Worm (Caenorhabditis elegans) whole organism, young adult: ENCODE results near the gene cki-2.

ENCODE experiments used
- B0261.1 ChIP-seq: sonication (generic microtip); optimal IDR thresholded peaks from 2 replicates; lab custom pipeline; 2016; ENCODE audit warnings: mild to moderate bottlenecking, missing genetic modification characterization, moderate library complexity, missing compliant biosample characterization
- C06A6.2 ChIP-seq: fragments of 200-800 bp; sonication (Bioruptor generic); conservative IDR thresholded peaks from 2 replicates; pipeline ENCODE4 v1.3.6; 2022; ENCODE audit warnings: missing genetic modification characterization, missing compliant biosample characterization
- D2030.7 ChIP-seq: fragments of 200-800 bp; sonication (Bioruptor generic); IDR thresholded peaks from 2 replicates; pipeline ENCODE4 v1.3.6; 2022; ENCODE audit warnings: missing genetic modification reagents, missing genetic modification characterization, missing compliant biosample characterization
- F22D6.2 ChIP-seq: sonication (generic microtip); optimal IDR thresholded peaks from 2 replicates; lab custom pipeline; 2016; ENCODE audit warnings: mild to moderate bottlenecking, missing genetic modification characterization, missing compliant biosample characterization
- F23B12.7 ChIP-seq: sonication (generic microtip); optimal IDR thresholded peaks from 2 replicates; lab custom pipeline; 2017; ENCODE audit warnings: missing genetic modification characterization, mild to moderate bottlenecking, missing compliant biosample characterization, antibody characterized with exemption, moderate library complexity; ENCODE audit not compliant: insufficient read depth
- F39B2.1 ChIP-seq: fragments of 200-800 bp; sonication (Bioruptor generic); IDR thresholded peaks from 2 replicates; pipeline ENCODE4 v1.3.6; 2022; ENCODE audit warnings: missing genetic modification reagents, missing genetic modification characterization, missing compliant biosample characterization
- F49E8.2 ChIP-seq: sonication (generic microtip); optimal IDR thresholded peaks from 3 replicates; lab custom pipeline; 2017; ENCODE audit warnings: missing genetic modification characterization, mild to moderate bottlenecking, missing compliant biosample characterization, antibody characterized with exemption, moderate library complexity; ENCODE audit not compliant: insufficient read depth
- K12H6.12 ChIP-seq: fragments of 200-800 bp; sonication (Bioruptor generic); optimal IDR thresholded peaks from 2 replicates; lab custom pipeline; 2018; ENCODE audit warnings: mild to moderate bottlenecking, missing genetic modification characterization, missing compliant biosample characterization
- Y67H2A.10 ChIP-seq: fragments of 200-800 bp; sonication (Bioruptor generic); conservative IDR thresholded peaks from 2 replicates; pipeline ENCODE4 v1.3.6; 2022; ENCODE audit warnings: missing genetic modification reagents, missing genetic modification characterization, missing compliant biosample characterization
- Y79H2A.3 ChIP-seq: fragments of 200-800 bp; sonication (Bioruptor generic); conservative IDR thresholded peaks from 2 replicates; pipeline ENCODE4 v1.3.6; 2022; ENCODE audit warnings: missing genetic modification reagents, missing genetic modification characterization, missing compliant biosample characterization
- aptf-3 ChIP-seq: fragments of 200-800 bp; sonication (Bioruptor generic); IDR thresholded peaks from 2 replicates; pipeline ENCODE4 v1.3.6; 2022; ENCODE audit warnings: missing genetic modification characterization, missing compliant biosample characterization
- athp-1 ChIP-seq: sonication (generic microtip); optimal IDR thresholded peaks from 2 replicates; lab custom pipeline; 2017; ENCODE audit warnings: mild to moderate bottlenecking, missing genetic modification characterization, missing compliant biosample characterization
- attf-3 ChIP-seq: fragments of 200-800 bp; sonication (Bioruptor generic); conservative IDR thresholded peaks from 2 replicates; pipeline ENCODE4 v1.3.6; 2022; ENCODE audit warnings: missing genetic modification reagents, missing genetic modification characterization, missing compliant biosample characterization
- attf-5 ChIP-seq: fragments of 200-800 bp; sonication (Bioruptor generic); optimal IDR thresholded peaks from 2 replicates; lab custom pipeline; 2018; ENCODE audit warnings: mild to moderate bottlenecking, missing genetic modification characterization, missing compliant biosample characterization
- bed-1 ChIP-seq: fragments of 200-800 bp; sonication (Bioruptor generic); IDR thresholded peaks from 2 replicates; pipeline ENCODE4 v1.3.6; 2022; ENCODE audit warnings: missing genetic modification reagents, missing genetic modification characterization, missing compliant biosample characterization
- bed-2 ChIP-seq: fragments of 200-800 bp; sonication (Bioruptor generic); IDR thresholded peaks from 2 replicates; pipeline ENCODE4 v1.3.6; 2022; ENCODE audit warnings: missing genetic modification reagents, missing genetic modification characterization, missing compliant biosample characterization
- cebp-1 ChIP-seq, 2 experiments: fragments of 200-800 bp in 1 of 2; sonication (Bioruptor generic) in 1 of 2; sonication (generic microtip) in 1 of 2; IDR thresholded peaks in 1 of 2; optimal IDR thresholded peaks in 1 of 2; 2 replicates each; pipeline versions ENCODE4 v1.3.6 to Lab custom; 2017 to 2022; ENCODE audit warnings: missing compliant biosample characterization in 2 of 2, missing genetic modification characterization in 2 of 2, mild to moderate bottlenecking in 1 of 2, missing genetic modification reagents in 1 of 2, moderate library complexity in 1 of 2
- ceh-100 ChIP-seq: fragments of 200-800 bp; sonication (Bioruptor generic); IDR thresholded peaks from 2 replicates; pipeline ENCODE4 v1.3.6; 2022; ENCODE audit warnings: missing genetic modification reagents, missing genetic modification characterization, missing compliant biosample characterization
- ceh-40 ChIP-seq: fragments of 200-800 bp; sonication (Bioruptor generic); IDR thresholded peaks from 2 replicates; pipeline ENCODE4 v1.3.6; 2022; ENCODE audit warnings: missing genetic modification characterization, missing compliant biosample characterization
- chd-7 ChIP-seq: sonication (generic microtip); optimal IDR thresholded peaks from 2 replicates; lab custom pipeline; 2016; ENCODE audit warnings: mild to moderate bottlenecking, missing genetic modification characterization, moderate library complexity, missing compliant biosample characterization
- dpff-1 ChIP-seq: sonication (generic microtip); optimal IDR thresholded peaks from 2 replicates; lab custom pipeline; 2017; ENCODE audit warnings: mild to moderate bottlenecking, missing genetic modification characterization, missing compliant biosample characterization
- dpl-1 ChIP-seq: fragments of 150-350 bp; optimal IDR thresholded peaks from 2 replicates; lab custom pipeline; 2014; ENCODE audit warnings: missing biosample characterization, missing genetic modification reagents, missing genetic modification characterization
- gei-17 ChIP-seq: fragments of 200-800 bp; sonication (Bioruptor generic); optimal IDR thresholded peaks from 2 replicates; lab custom pipeline; 2018; ENCODE audit warnings: mild to moderate bottlenecking, missing genetic modification characterization, missing compliant biosample characterization
- hlh-12 ChIP-seq: sonication (generic microtip); optimal IDR thresholded peaks from 2 replicates; lab custom pipeline; 2016; ENCODE audit warnings: missing genetic modification characterization, missing compliant biosample characterization
- hlh-26 ChIP-seq: fragments of 200-800 bp; sonication (Bioruptor generic); conservative IDR thresholded peaks from 2 replicates; pipeline ENCODE4 v1.3.6; 2022; ENCODE audit warnings: missing genetic modification reagents, missing genetic modification characterization, missing compliant biosample characterization
- hmg-20 ChIP-seq: fragments of 200-800 bp; sonication (Bioruptor generic); IDR thresholded peaks from 2 replicates; pipeline ENCODE4 v1.3.6; 2022; ENCODE audit warnings: missing genetic modification reagents, missing genetic modification characterization, missing compliant biosample characterization
- lin-35 ChIP-seq, 3 experiments: fragments of 150-350 bp in 2 of 3; sonication (generic microtip) in 1 of 3; optimal IDR thresholded peaks; 2 replicates each; lab custom pipeline; 2014 to 2018; ENCODE audit warnings: missing biosample characterization in 3 of 3, missing genetic modification characterization in 3 of 3, missing genetic modification reagents in 3 of 3
- lin-54 ChIP-seq: fragments of 200-800 bp; sonication (Bioruptor generic); optimal IDR thresholded peaks from 2 replicates; lab custom pipeline; 2018; ENCODE audit warnings: mild to moderate bottlenecking, missing genetic modification characterization, missing compliant biosample characterization
- madf-3 ChIP-seq: fragments of 200-800 bp; sonication (Bioruptor generic); IDR thresholded peaks from 2 replicates; pipeline ENCODE4 v1.3.6; 2022; ENCODE audit warnings: missing genetic modification reagents, missing genetic modification characterization, missing compliant biosample characterization
- mes-4 ChIP-seq: sonication (generic microtip); optimal IDR thresholded peaks from 2 replicates; lab custom pipeline; 2016; ENCODE audit warnings: missing genotype, missing genetic modification characterization, missing compliant biosample characterization
- mxl-1 ChIP-seq: sonication (generic microtip); optimal IDR thresholded peaks from 2 replicates; lab custom pipeline; 2016; ENCODE audit warnings: missing genetic modification characterization, missing compliant biosample characterization
- nfyb-1 ChIP-seq: fragments of 200-800 bp; sonication (Bioruptor generic); IDR thresholded peaks from 2 replicates; pipeline ENCODE4 v1.3.6; 2022; ENCODE audit warnings: missing genetic modification reagents, missing genetic modification characterization, missing compliant biosample characterization
- nhr-27 ChIP-seq: fragments of 200-800 bp; sonication (Bioruptor generic); optimal IDR thresholded peaks from 2 replicates; lab custom pipeline; 2018; ENCODE audit warnings: mild to moderate bottlenecking, missing genetic modification characterization, moderate library complexity, missing compliant biosample characterization
- nhr-80 ChIP-seq: sonication (generic microtip); optimal IDR thresholded peaks from 2 replicates; lab custom pipeline; 2016; ENCODE audit warnings: missing genetic modification characterization, missing compliant biosample characterization
- pbrm-1 ChIP-seq: fragments of 200-800 bp; sonication (Bioruptor generic); IDR thresholded peaks from 2 replicates; pipeline ENCODE4 v1.3.6; 2022; ENCODE audit warnings: missing genetic modification reagents, missing genetic modification characterization, missing compliant biosample characterization
- rcor-1 ChIP-seq: fragments of 200-800 bp; sonication (Bioruptor generic); IDR thresholded peaks from 2 replicates; pipeline ENCODE4 v1.3.6; 2022; ENCODE audit warnings: missing genetic modification reagents, missing genetic modification characterization, missing compliant biosample characterization
- rec-8 ChIP-seq, 2 experiments: sonication (generic microtip); optimal IDR thresholded peaks; 2 replicates each; lab custom pipeline; 2016; ENCODE audit warnings: mild to moderate bottlenecking in 2 of 2, missing genetic modification characterization in 2 of 2, missing genetic modification reagents in 2 of 2, missing genotype in 2 of 2, missing biosample characterization in 1 of 2, missing compliant biosample characterization in 1 of 2, moderate library complexity in 1 of 2
- repo-1 ChIP-seq: sonication (generic microtip); optimal IDR thresholded peaks from 2 replicates; lab custom pipeline; 2017; ENCODE audit warnings: mild to moderate bottlenecking, missing genetic modification characterization, missing compliant biosample characterization
- rpc-1 ChIP-seq, 2 experiments: fragments of 150-350 bp in 1 of 2; sonication (generic microtip) in 1 of 2; optimal IDR thresholded peaks; 2 replicates each; lab custom pipeline; 2014 to 2018; ENCODE audit warnings: missing biosample characterization in 1 of 2, missing genetic modification characterization in 1 of 2, missing genetic modification reagents in 1 of 2, missing genotype in 1 of 2
- snpc-1.1 ChIP-seq: sonication (generic microtip); optimal IDR thresholded peaks from 2 replicates; lab custom pipeline; 2017; ENCODE audit warnings: missing genetic modification characterization, mild to moderate bottlenecking, missing compliant biosample characterization, antibody characterized with exemption, moderate library complexity, missing genotype, missing genetic modification reagents; ENCODE audit not compliant: insufficient read depth
- somi-1 ChIP-seq: fragments of 200-800 bp; sonication (Bioruptor generic); optimal IDR thresholded peaks from 2 replicates; lab custom pipeline; 2018; ENCODE audit warnings: mild to moderate bottlenecking, missing genetic modification characterization, missing compliant biosample characterization
- sptf-2 ChIP-seq: fragments of 200-800 bp; sonication (Bioruptor generic); optimal IDR thresholded peaks from 2 replicates; lab custom pipeline; 2018; ENCODE audit warnings: mild to moderate bottlenecking, missing genetic modification characterization, missing compliant biosample characterization
- tbp1 ChIP-seq: fragments of 200-800 bp; sonication (Bioruptor generic); optimal IDR thresholded peaks from 2 replicates; lab custom pipeline; 2018; ENCODE audit warnings: mild to moderate bottlenecking, missing genetic modification characterization, missing compliant biosample characterization
- zfh-2 ChIP-seq: fragments of 200-800 bp; sonication (Bioruptor generic); conservative IDR thresholded peaks from 2 replicates; pipeline ENCODE4 v1.3.6; 2022; ENCODE audit warnings: missing genetic modification reagents, missing genetic modification characterization, missing compliant biosample characterization
- ztf-26 ChIP-seq: sonication (generic microtip); optimal IDR thresholded peaks from 2 replicates; lab custom pipeline; 2017; ENCODE audit warnings: missing genetic modification characterization, missing compliant biosample characterization
- ztf-28 ChIP-seq: fragments of 200-800 bp; sonication (Bioruptor generic); IDR thresholded peaks from 2 replicates; pipeline ENCODE4 v1.3.6; 2022; ENCODE audit warnings: missing genetic modification reagents, missing genetic modification characterization, missing compliant biosample characterization

The cki-2 gene

ce11 chrII:7863480-7864125 lies 47.3 kb downstream of the cki-2 start (continued):
- TF ChIP-seq dpff-1 (tag; lab: Kevin White, UChicago), result no peak
- TF ChIP-seq chd-7 (tag; lab: Kevin White, UChicago), result peak; percentile 21
- no peak for TF ChIP-seq C06A6.2 (GFP tag; lab: Robert Waterston, UW)
- no peak for TF ChIP-seq rpc-1 (optimal IDR thresholded peaks at IDR 0.05; lab: Kevin White, UChicago)
- TF ChIP-seq rpc-1 (tag; optimal IDR thresholded peaks at IDR 0.05; lab: Kevin White, UChicago), result no peak
- no peak for TF ChIP-seq mxl-1 (tag; lab: Kevin White, UChicago)
- TF ChIP-seq attf-3 (GFP tag; lab: Robert Waterston, UW), result no peak
- TF ChIP-seq ztf-28 (GFP tag; lab: Robert Waterston, UW), result 0 out of 2 replicates have a peak, but pooled peaks have one; percentile 6
- no peak for TF ChIP-seq snpc-1.1 (tag; lab: Kevin White, UChicago)
- no peak for TF ChIP-seq F22D6.2 (tag; lab: Kevin White, UChicago)
- no peak for TF ChIP-seq somi-1 (GFP tag; lab: Kevin White, UChicago)
- TF ChIP-seq lin-35 (GFP tag; optimal IDR thresholded peaks at IDR 0.05; lab: Kevin White, UChicago), result no peak
- 0 out of 2 replicates have a peak, but pooled peaks have one; percentile 10 for TF ChIP-seq ceh-100 (GFP tag; lab: Robert Waterston, UW)
- TF ChIP-seq F39B2.1 (GFP tag; lab: Robert Waterston, UW), result no peak
- no peak for TF ChIP-seq bed-2
- TF ChIP-seq K12H6.12 (tag; lab: Kevin White, UChicago), result no peak
- no peak for TF ChIP-seq bed-1 (GFP tag; lab: Robert Waterston, UW)
- TF ChIP-seq nfyb-1 (GFP tag; lab: Robert Waterston, UW), result no peak
- no peak for TF ChIP-seq hlh-26 (GFP tag; lab: Robert Waterston, UW)
- no peak for TF ChIP-seq nhr-27
- TF ChIP-seq hmg-20 (GFP tag; lab: Robert Waterston, UW), result no peak
- TF ChIP-seq D2030.7 (GFP tag; lab: Robert Waterston, UW), result 0 out of 2 replicates have a peak, but pooled peaks have one; percentile 34
- no peak for TF ChIP-seq rcor-1 (GFP tag; lab: Robert Waterston, UW)
- peak; percentile 25 for TF ChIP-seq athp-1
- no peak for TF ChIP-seq repo-1 (tag; lab: Kevin White, UChicago)
- no peak for TF ChIP-seq dpl-1 (GFP tag; lab: Kevin White, UChicago)
- TF ChIP-seq sptf-2, result no peak
- TF ChIP-seq aptf-3 (GFP tag; lab: Robert Waterston, UW), result no peak
- TF ChIP-seq Y67H2A.10 (GFP tag; lab: Robert Waterston, UW), result 0 out of 2 replicates have a peak, but pooled peaks have one; percentile 11
- TF ChIP-seq rec-8 (tag; optimal IDR thresholded peaks at IDR 0.05; lab: Kevin White, UChicago), result no peak
- TF ChIP-seq B0261.1, result no peak
- no peak for TF ChIP-seq nhr-80 (tag; lab: Kevin White, UChicago)
- no peak for TF ChIP-seq ceh-40 (GFP tag; lab: Robert Waterston, UW)
- TF ChIP-seq Y79H2A.3 (GFP tag; lab: Robert Waterston, UW), result 0 out of 2 replicates have a peak, but pooled peaks have one; percentile 25
- TF ChIP-seq tbp1 (GFP tag; lab: Kevin White, UChicago), result no peak
- TF ChIP-seq F23B12.7 (tag; lab: Kevin White, UChicago), result no peak
- no peak for TF ChIP-seq pbrm-1
- no peak for TF ChIP-seq gei-17 (GFP tag; lab: Kevin White, UChicago)
- TF ChIP-seq mes-4 (tag; lab: Kevin White, UChicago), result no peak
- no peak for TF ChIP-seq ztf-26
- TF ChIP-seq attf-5 (GFP tag; lab: Kevin White, UChicago), result no peak
- no peak for TF ChIP-seq F49E8.2
- TF ChIP-seq hlh-12 (tag; lab: Kevin White, UChicago), result no peak
- no peak for TF ChIP-seq madf-3 (GFP tag; lab: Robert Waterston, UW)
- TF ChIP-seq cebp-1 (GFP tag; IDR thresholded peaks at IDR 0.05; lab: Robert Waterston, UW), result no peak
- TF ChIP-seq cebp-1 (tag; optimal IDR thresholded peaks at IDR 0.05; lab: Kevin White, UChicago), result peak; percentile 8
- TF ChIP-seq zfh-2 (GFP tag; lab: Robert Waterston, UW), result peak; percentile 90
- peak; percentile 75 for TF ChIP-seq lin-54 (GFP tag; lab: Kevin White, UChicago)
